Worm (Caenorhabditis elegans) whole organism, late embryonic: ENCODE data around the gene clec-37.
A peak's percentile ranks its signal among the peaks of the same experiment; 100 is the strongest.

Experiments
- C08G9.2 ChIP-seq: sonication (generic microtip); optimal IDR thresholded peaks from 2 replicates; lab custom pipeline; 2016; ENCODE audit warnings: mild to moderate bottlenecking, missing genetic modification characterization, moderate library complexity, missing compliant biosample characterization
- C38D4.7 ChIP-seq: fragments of 200-800 bp; sonication (Bioruptor generic); optimal IDR thresholded peaks from 2 replicates; lab custom pipeline; 2018; ENCODE audit warnings: mild to moderate bottlenecking, missing genetic modification characterization, moderate library complexity, missing compliant biosample characterization
- F13H6.1 ChIP-seq: sonication (generic microtip); optimal IDR thresholded peaks from 2 replicates; lab custom pipeline; 2016; ENCODE audit warnings: missing genetic modification characterization, missing compliant biosample characterization
- K02D7.2 ChIP-seq: sonication (generic microtip); optimal IDR thresholded peaks from 2 replicates; lab custom pipeline; 2017; ENCODE audit warnings: mild to moderate bottlenecking, missing genetic modification characterization, missing compliant biosample characterization
- K09A11.1 ChIP-seq: sonication (generic microtip); optimal IDR thresholded peaks from 2 replicates; lab custom pipeline; 2017; ENCODE audit warnings: antibody characterized with exemption, mild to moderate bottlenecking, missing genetic modification characterization, missing compliant biosample characterization; ENCODE audit not compliant: insufficient read depth
- Y22D7AL.16 ChIP-seq: sonication (generic microtip); optimal IDR thresholded peaks from 2 replicates; lab custom pipeline; 2016; ENCODE audit warnings: missing genetic modification characterization, missing compliant biosample characterization
- ahr-1 ChIP-seq: sonication (generic microtip); optimal IDR thresholded peaks from 2 replicates; lab custom pipeline; 2016; ENCODE audit warnings: missing genetic modification characterization, missing compliant biosample characterization
- ama-1 ChIP-seq: fragments of 150-350 bp; optimal IDR thresholded peaks from 2 replicates; lab custom pipeline; 2014
- ceh-14 ChIP-seq: sonication (generic microtip); optimal IDR thresholded peaks from 2 replicates; lab custom pipeline; 2016; ENCODE audit warnings: missing genotype, missing genetic modification characterization, missing compliant biosample characterization
- ceh-19 ChIP-seq: fragments of 200-800 bp; sonication (Bioruptor generic); optimal IDR thresholded peaks from 2 replicates; lab custom pipeline; 2018; ENCODE audit warnings: mild to moderate bottlenecking, missing genetic modification characterization, missing compliant biosample characterization
- ceh-2 ChIP-seq: sonication (generic microtip); optimal IDR thresholded peaks from 2 replicates; lab custom pipeline; 2016; ENCODE audit warnings: missing genotype, missing genetic modification characterization, missing compliant biosample characterization
- ceh-34 ChIP-seq: sonication (generic microtip); optimal IDR thresholded peaks from 2 replicates; lab custom pipeline; 2016; ENCODE audit warnings: mild to moderate bottlenecking, missing genetic modification characterization, missing compliant biosample characterization
- ceh-45 ChIP-seq: fragments of 200-800 bp; sonication (Bioruptor generic); IDR thresholded peaks from 2 replicates; pipeline ENCODE4 v1.3.6; 2022; ENCODE audit warnings: missing genetic modification reagents, missing genetic modification characterization, missing compliant biosample characterization
- ceh-9 ChIP-seq: sonication (generic microtip); optimal IDR thresholded peaks from 2 replicates; lab custom pipeline; 2016; ENCODE audit warnings: mild to moderate bottlenecking, missing genetic modification characterization, inconsistent platforms, missing compliant biosample characterization
- dve-1 ChIP-seq: sonication (generic microtip); optimal IDR thresholded peaks from 2 replicates; lab custom pipeline; 2017; ENCODE audit warnings: antibody characterized with exemption, mild to moderate bottlenecking, missing genetic modification characterization, missing compliant biosample characterization
- elt-2 ChIP-seq: sonication (generic microtip); optimal IDR thresholded peaks from 2 replicates; lab custom pipeline; 2016; ENCODE audit warnings: missing genetic modification reagents, missing genetic modification characterization, missing compliant biosample characterization
- fkh-6 ChIP-seq: sonication (generic microtip); optimal IDR thresholded peaks from 2 replicates; lab custom pipeline; 2016; ENCODE audit warnings: missing genetic modification characterization, missing compliant biosample characterization
- hlh-30 ChIP-seq: sonication (generic microtip); optimal IDR thresholded peaks from 2 replicates; lab custom pipeline; 2017; ENCODE audit warnings: antibody characterized with exemption, missing genetic modification characterization, missing compliant biosample characterization; ENCODE audit not compliant: insufficient read depth
- hlh-6 ChIP-seq: sonication (generic microtip); optimal IDR thresholded peaks from 2 replicates; lab custom pipeline; 2016; ENCODE audit warnings: missing genotype, missing genetic modification characterization, missing compliant biosample characterization
- hlh-8 ChIP-seq: sonication (generic microtip); optimal IDR thresholded peaks from 2 replicates; lab custom pipeline; 2016; ENCODE audit warnings: missing genotype, missing genetic modification characterization, missing compliant biosample characterization
- nfya-1 ChIP-seq: sonication (generic microtip); optimal IDR thresholded peaks from 2 replicates; lab custom pipeline; 2017; ENCODE audit warnings: missing genetic modification characterization, mild to moderate bottlenecking, missing compliant biosample characterization, antibody characterized with exemption, moderate library complexity
- nhr-11 ChIP-seq: fragments of 150-350 bp; optimal IDR thresholded peaks from 2 replicates; lab custom pipeline; 2014; ENCODE audit warnings: missing biosample characterization, missing genetic modification characterization
- nhr-232 ChIP-seq: sonication (generic microtip); optimal IDR thresholded peaks from 2 replicates; lab custom pipeline; 2016; ENCODE audit warnings: missing genetic modification characterization, missing compliant biosample characterization
- npax-4 ChIP-seq: sonication (generic microtip); optimal IDR thresholded peaks from 2 replicates; lab custom pipeline; 2016; ENCODE audit warnings: missing genetic modification characterization, missing compliant biosample characterization
- odd-2 ChIP-seq: sonication (generic microtip); optimal IDR thresholded peaks from 2 replicates; lab custom pipeline; 2017; ENCODE audit warnings: antibody characterized with exemption, mild to moderate bottlenecking, missing genetic modification characterization, missing compliant biosample characterization
- pha-4 ChIP-seq: fragments of 150-350 bp; optimal IDR thresholded peaks from 2 replicates; lab custom pipeline; 2018; ENCODE audit warnings: missing biosample characterization, missing genetic modification reagents, missing genetic modification characterization
- pros-1 ChIP-seq: fragments of 150-350 bp; optimal IDR thresholded peaks from 2 replicates; lab custom pipeline; 2014; ENCODE audit warnings: missing biosample characterization, missing genetic modification reagents, missing genetic modification characterization
- sox-4 ChIP-seq: sonication (generic microtip); optimal IDR thresholded peaks from 2 replicates; lab custom pipeline; 2017; ENCODE audit warnings: mild to moderate bottlenecking, missing genetic modification characterization, inconsistent platforms, missing compliant biosample characterization
- syd-9 ChIP-seq: sonication (generic microtip); optimal IDR thresholded peaks from 2 replicates; lab custom pipeline; 2016; ENCODE audit warnings: mild to moderate bottlenecking, missing genetic modification characterization, moderate library complexity, missing compliant biosample characterization
- unc-3 ChIP-seq, 2 experiments: fragments of 200-800 bp in 1 of 2; sonication (Bioruptor generic) in 1 of 2; sonication (generic microtip) in 1 of 2; conservative IDR thresholded peaks in 1 of 2; optimal IDR thresholded peaks in 1 of 2; 2 replicates each; pipeline versions ENCODE4 v1.3.6 to Lab custom; 2016 to 2022; ENCODE audit warnings: missing compliant biosample characterization in 2 of 2, missing genetic modification characterization in 2 of 2, missing genetic modification reagents in 1 of 2
- unc-42 ChIP-seq: sonication (generic microtip); optimal IDR thresholded peaks from 2 replicates; lab custom pipeline; 2016; ENCODE audit warnings: missing genotype, missing genetic modification characterization, missing compliant biosample characterization
- unc-86 ChIP-seq: sonication (generic microtip); optimal IDR thresholded peaks from 2 replicates; lab custom pipeline; 2016; ENCODE audit warnings: missing genetic modification characterization, missing compliant biosample characterization

Gene clec-37

ce11 chrV:16831310-16831709 is 20.6 kb downstream of the clec-37 start:
- TF ChIP-seq ceh-9, result no peak
- no peak for TF ChIP-seq F13H6.1 (tag; lab: Kevin White, UChicago)
- TF ChIP-seq nhr-11 (tag; lab: Kevin White, UChicago), result no peak
- no peak for TF ChIP-seq ama-1 (lab: Kevin White, UChicago)
- TF ChIP-seq nfya-1, result no peak
- TF ChIP-seq fkh-6, result no peak
- no peak for TF ChIP-seq ceh-2 (tag; lab: Kevin White, UChicago)
- no peak for TF ChIP-seq C38D4.7 (GFP tag; lab: Kevin White, UChicago)

- TF ChIP-seq hlh-8, result no peak
- TF ChIP-seq unc-3 (GFP tag; conservative IDR thresholded peaks at IDR 0.05; lab: Robert Waterston, UW), result no peak
- TF ChIP-seq unc-3 (tag; optimal IDR thresholded peaks at IDR 0.05; lab: Kevin White, UChicago), result no peak
- no peak for TF ChIP-seq ceh-14 (tag; lab: Kevin White, UChicago)
- no peak for TF ChIP-seq pha-4
- TF ChIP-seq, all 69 proteins: peak for 0
Measured at ce11 chrV:16829396-16829795, 22.5 kb downstream of the clec-37 start, which contains the start of gene srh-214. TSS of gene srh-214 (minus strand) at chrV:16829755.

- TF ChIP-seq ceh-19 (no peak), syd-9 (tag; lab: Kevin White, UChicago) (no peak), unc-86 (tag; lab: Kevin White, UChicago) (no peak), ceh-34 (tag; lab: Kevin White, UChicago) (no peak), dve-1 (no peak), npax-4 (no peak), hlh-6 (tag; lab: Kevin White, UChicago) (no peak), ahr-1 (tag; lab: Kevin White, UChicago) (no peak), unc-3 (GFP tag; conservative IDR thresholded peaks at IDR 0.05; lab: Robert Waterston, UW) (no peak), unc-3 (tag; optimal IDR thresholded peaks at IDR 0.05; lab: Kevin White, UChicago) (no peak), elt-2 (tag; lab: Kevin White, UChicago) (no peak), pha-4 (no peak), sox-4 (tag; lab: Kevin White, UChicago) (no peak)
Measured at ce11 chrV:16827485-16827884, 24.4 kb downstream of the clec-37 start, which contains the start of gene srh-216. TSS of gene srh-216 (minus strand) at chrV:16827585.

- TF ChIP-seq Y22D7AL.16, result no peak
- TF ChIP-seq nhr-11 (tag; lab: Kevin White, UChicago), result no peak
- no peak for TF ChIP-seq nhr-232 (tag; lab: Kevin White, UChicago)
- TF ChIP-seq ahr-1 (tag; lab: Kevin White, UChicago), result no peak
- TF ChIP-seq ceh-45 (GFP tag; lab: Robert Waterston, UW), result no peak
- TF ChIP-seq unc-42 (tag; lab: Kevin White, UChicago), result no peak
- TF ChIP-seq pros-1 (tag; lab: Kevin White, UChicago), result no peak
- no peak for TF ChIP-seq C08G9.2 (tag; lab: Kevin White, UChicago)
- TF ChIP-seq K02D7.2 (tag; lab: Kevin White, UChicago), result no peak
- TF ChIP-seq odd-2 (tag; lab: Kevin White, UChicago), result no peak
- no peak for TF ChIP-seq ceh-2 (tag; lab: Kevin White, UChicago)
- TF ChIP-seq fkh-6, result no peak
- no peak for TF ChIP-seq hlh-6 (tag; lab: Kevin White, UChicago)
Measured at ce11 chrV:16821270-16821737, 30.6 kb downstream of the clec-37 start, which contains the start of gene T20B3.14. TSS of gene T20B3.14 (minus strand) at chrV:16821320.

- TF ChIP-seq elt-2 (tag; lab: Kevin White, UChicago), result peak; percentile 88
- TF ChIP-seq hlh-30, result peak; percentile 6
- TF ChIP-seq hlh-6 (tag; lab: Kevin White, UChicago), result no peak
- no peak for TF ChIP-seq K09A11.1 (tag; lab: Kevin White, UChicago)
Measured at ce11 chrV:16816707-16817106, 35.2 kb downstream of the clec-37 start.
